Fruit fly (Drosophila melanogaster) ovary, adult (tissue): ENCODE data around the gene kto.
A peak's percentile ranks its signal among the peaks of the same experiment; 100 is the strongest.

Source experiments
- CG17801 ChIP-seq: fragments of 200-800 bp; optimal IDR thresholded peaks from 2 replicates; lab custom pipeline; 2019; ENCODE audit warnings: missing biosample characterization, mild to moderate bottlenecking, missing genetic modification characterization, moderate library complexity; ENCODE audit not compliant: partially characterized antibody

kto gene

DNA sequence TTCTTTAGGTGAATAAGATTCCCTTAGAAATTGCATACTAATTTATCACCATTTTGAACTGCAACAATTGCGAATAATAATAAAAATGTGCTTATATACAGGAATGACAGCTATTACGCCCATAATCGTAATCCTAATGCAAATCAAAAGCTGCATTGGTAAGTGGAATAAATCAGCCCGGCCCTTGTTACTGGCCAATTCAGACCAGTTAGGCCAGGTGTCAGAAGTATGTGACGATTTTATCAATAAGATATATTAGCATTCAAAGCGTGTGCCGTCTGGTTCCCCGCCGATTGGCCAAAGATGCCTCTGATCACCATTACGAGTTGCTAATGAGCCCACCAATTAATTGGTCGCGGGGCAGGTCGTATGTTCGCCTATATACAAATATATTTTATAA lies 23.9 kb upstream of the kto start:
- no peak for TF ChIP-seq CG17801

DNA sequence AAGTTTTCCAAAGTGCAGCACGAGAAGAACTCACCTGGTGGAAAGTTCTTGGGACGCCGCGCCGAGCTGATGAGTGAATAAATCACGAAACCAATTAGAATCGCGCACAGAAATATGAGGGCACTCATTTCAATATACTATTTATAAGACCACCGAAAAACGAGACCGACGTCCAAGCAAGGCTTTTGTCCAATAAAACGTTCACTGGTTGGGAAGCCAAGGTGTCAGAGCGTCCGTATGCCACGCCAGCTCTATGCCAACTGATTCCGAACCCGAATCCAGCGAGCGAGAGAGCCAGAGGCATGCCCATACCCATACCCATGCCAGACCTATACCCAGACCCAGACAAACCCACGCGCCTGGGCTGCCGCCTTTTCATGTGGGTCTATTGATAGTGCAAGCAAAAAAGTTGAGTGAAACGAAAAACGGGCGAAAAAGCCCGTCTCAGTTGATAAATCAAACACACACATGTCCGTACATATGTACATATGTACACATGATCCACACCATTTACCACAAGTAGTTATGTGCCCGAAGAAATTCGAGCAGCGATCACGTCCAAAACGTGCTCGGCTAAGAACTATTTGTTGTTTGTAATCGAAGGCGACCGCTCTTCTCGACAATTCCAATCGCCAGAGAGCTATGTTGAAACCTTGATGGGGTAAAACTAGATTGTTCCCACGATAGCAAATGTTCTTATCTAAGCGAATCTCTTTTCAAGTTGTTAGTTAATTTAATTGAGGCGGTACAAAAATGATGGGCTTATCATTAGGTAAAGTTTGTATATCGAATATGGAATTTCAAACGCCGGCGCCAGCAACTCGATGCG lies 23.1 kb upstream of the kto start, which contains the start of gene Cyp305a1:
TSS of gene Cyp305a1 (minus strand) at position 265 of the 829 bp plus-strand sequence.
- no peak for TF ChIP-seq CG17801

DNA sequence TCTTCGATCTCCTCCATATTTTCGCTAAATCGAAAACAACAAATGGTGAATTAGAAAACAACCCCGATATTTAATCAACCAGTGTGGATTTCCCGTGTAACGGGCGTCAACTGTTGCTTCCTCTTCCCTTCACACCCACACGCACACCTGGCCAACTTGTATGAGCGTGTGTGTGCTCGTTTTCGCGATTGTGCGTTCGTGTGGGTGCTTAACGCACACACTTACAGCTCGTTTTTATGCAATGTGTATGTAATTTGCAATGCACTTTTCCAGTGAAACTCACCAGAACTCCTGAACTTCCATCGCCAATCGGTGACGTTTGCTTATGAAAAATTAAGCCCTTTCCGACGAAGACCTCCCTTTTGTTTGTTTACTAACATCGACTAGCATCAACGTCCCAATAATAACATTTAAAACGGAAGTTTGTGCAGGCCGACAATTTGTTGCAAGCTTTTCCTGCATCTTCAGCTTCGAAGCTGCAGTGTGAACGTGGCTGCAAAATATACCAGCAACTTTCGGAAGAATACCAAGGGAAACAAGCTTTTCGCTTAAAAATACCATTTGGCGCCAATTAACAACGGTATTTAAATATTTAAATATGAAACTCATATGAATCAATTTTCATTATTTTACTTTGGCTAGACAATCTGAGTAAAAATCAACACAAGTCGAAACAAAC lies 20.8 kb upstream of the kto start, which contains the start of gene cyc:
TSS of gene cyc (minus strand) at position 467 of the 679 bp plus-strand sequence.
- TF ChIP-seq CG17801: peak; percentile 40

DNA sequence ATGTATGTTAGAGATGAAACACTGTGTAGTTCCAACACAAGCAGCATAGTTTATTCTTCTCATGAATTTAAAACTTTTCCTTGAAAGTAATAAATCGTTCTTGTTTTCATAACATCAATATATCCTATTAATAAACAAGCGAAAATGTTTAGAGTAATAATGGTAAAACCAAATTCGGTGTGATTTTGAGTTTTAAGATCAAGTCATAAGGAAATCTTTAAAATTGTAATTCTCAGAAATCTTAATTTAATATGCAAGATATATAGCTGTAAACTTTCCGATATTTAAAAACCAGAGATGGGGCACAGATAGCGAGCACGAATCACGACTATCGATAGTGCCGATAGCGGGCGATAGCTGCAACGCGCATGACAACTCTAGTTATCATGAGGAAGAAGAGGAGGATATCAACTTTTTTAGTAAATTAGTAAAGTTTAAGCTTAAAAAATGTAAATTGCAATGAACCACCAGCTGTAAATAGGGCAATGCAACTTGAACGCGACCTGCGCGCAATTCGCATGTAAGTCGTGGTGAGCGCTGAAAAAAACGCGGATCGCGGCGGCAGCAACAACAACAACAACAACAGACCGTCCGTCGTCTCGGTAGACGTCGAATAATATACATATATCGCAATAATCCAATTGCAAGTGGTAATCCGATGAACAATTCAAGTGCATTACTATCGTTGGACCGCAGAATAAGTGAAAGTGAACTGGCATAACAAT lies 18.4 kb upstream of the kto start, which contains the start of the genes Fibp and Deaf1:
TSS of gene Fibp (minus strand) at position 161 of the 725 bp plus-strand sequence.
TSS of gene Deaf1 (plus strand) at position 368 of the 725 bp plus-strand sequence.
- TF ChIP-seq CG17801: peak; percentile 66

DNA sequence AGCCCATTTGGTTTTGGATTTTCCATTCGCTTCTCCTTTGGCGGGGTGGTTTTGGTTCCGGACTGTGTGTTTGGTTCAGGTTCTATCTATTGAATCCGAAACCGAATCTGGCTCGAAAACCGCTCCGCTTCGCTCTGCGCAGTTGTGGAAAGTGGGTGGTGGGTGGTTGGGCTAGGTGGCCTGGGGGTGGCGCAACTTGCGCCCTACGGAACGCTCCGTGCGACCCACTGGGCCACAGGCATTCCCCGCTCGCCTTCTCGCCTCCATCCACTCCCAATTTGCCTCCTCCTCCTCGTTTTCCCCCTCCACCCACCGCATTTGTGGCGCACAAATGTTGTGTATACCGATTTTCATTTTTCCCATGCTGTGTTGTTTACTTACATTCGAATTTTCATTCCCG lies 17.7 kb upstream of the kto start:
- no peak for TF ChIP-seq CG17801

DNA sequence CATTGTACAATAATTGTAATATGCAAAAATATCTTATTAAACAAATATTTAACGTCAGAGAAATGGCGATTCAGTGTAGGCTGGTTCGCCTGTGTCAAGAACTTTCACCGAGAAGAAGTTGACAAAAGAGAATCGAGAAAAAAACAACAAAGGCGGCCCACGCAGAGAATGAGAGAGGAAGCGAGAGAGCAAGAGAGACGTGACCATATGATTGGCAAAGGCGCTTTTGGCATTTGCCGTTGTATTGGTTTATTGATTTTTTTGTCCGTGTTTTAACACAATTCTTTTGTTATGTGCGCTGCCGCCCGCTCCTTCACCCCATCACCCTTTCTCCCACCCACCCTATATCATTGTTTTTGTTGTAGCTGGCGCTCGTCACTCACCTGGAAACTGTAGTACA lies 3.2 kb upstream of the kto start:
- TF ChIP-seq CG17801: no peak

DNA sequence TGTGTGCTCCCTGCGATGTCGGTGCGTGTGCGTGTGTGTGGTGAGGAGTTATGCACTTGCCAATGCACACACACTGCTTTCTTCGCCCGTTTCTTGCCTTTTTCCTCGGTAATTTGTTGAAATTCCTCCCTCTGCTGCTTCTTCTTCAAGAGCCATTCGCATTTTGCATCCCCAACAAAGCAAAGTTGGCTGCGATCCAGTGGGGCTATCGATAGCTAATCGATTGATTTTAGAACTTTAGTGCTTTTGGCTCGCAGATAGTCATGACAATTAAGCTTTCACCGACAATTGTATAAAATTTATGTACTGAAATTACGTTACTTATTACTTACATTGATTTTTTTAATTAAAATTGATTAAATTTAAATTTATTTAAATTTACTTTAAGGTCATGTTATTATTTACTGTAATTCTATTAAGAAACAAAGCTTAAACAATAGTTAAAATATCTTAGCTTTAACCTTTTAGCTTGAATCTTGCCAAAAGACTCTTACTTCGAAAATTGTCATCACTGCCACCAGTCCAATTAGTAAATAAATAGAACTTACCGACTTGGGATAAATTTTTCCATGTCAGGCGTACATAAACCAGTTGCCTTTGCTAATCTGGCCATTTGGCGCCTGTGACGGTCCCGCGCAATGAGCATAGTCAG lies 2.1 kb upstream of the kto start, which contains the start of the genes trc and CG32221:
TSS of gene trc (minus strand) at position 162 of the 652 bp plus-strand sequence.
TSS of gene CG32221 (plus strand) at position 528 of the 652 bp plus-strand sequence.
- TF ChIP-seq CG17801: peak; percentile 53

DNA sequence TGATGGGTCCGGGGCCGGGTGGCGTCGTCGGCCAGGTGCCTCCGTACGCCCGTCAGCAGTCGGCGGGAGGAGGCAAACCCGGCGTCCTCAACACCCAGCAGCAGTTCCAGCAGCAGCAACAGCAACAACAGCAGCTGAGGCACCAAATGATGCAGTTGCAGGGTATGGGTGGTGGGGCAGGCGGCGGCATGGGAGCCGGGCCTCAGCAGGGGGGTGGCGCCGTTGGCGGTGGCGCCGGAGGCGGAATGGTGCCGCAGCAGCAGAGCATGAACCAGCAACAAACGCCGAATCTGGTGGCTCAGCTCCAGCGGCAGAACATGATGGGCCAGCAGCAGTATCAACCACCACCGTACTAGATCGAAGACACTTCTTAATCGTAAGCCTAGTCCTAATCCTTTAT lies 8.1 kb downstream of the kto start:
- no peak for TF ChIP-seq CG17801

DNA sequence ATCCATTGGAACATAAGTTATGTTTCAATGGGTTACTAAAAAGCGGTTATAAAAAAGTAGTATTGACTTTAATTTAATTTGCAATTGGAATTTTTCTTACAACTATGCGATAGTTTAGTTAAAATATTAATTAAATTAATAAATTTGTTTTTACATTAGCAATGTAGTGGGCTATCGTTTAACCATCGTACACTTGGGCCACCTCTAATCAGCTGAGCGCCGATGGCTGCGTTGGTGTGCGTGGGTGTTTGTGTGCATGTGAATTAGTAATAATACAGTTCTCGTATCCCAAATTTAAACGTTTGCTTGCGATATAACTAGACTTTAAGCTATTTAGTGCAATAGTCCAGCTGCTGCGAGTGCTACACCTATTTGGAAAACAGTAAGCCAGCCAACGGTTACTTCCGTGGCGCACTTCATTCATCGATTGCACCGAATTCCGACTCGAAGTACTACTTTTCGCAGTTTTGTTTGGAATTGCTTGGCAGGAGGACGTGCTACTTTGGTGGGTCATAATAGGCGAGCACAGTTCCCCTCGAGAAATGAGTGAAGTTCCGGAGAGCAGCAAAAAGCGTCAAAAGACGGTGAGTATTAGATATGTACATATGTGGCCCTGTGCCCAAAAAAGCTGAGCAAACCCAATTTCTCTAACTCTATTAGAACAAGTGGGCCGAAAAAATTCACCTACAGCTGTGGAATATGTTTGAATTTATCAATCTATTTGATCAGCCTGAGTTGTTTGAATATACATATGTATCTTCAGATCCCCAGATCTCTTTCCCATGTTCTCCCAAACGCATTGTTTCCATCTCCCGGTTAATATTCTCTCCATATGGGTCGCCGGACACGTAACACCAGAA lies 8.9 kb downstream of the kto start, which contains the start of gene Papss:
TSS of gene Papss (plus strand) at position 247 of the 860 bp plus-strand sequence.
- TF ChIP-seq CG17801: peak; percentile 41

DNA sequence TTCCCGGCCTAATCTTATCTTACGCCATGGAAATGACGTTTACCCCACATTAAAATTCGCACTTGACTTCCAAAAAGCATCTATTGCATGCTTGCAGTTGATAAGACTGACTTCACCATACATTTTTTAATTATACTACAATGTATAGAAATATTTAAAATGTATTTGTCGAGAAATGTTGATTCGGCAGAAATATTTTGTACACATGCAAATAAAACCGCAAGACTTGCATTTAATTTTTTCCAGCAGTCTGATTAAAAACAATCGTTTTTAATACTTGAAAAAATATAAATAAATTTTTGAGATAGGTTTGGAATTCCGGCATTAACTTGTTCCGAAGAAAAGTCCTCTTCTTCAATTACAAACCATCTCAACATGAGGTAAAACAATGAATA lies 9.5 kb downstream of the kto start:
- TF ChIP-seq CG17801: no peak

DNA sequence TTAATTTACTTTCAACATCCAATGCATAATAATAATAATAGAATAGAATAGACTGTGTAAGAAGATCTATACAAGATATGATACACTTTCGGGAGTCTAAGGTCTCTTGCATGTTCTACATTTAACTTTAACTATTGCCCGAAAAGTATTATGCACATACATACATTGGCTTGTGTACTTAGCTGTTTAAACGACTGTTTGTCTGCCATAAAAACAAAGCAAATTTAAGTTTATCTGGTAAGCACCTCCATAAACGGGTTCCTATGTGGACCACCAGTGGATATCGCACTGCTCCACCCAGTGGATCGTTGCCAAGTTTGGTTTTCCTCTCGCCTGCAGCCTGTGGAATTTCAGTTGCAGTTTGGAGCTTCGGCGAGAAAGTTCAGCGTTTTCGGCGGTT lies 10.5 kb downstream of the kto start:
- no peak for TF ChIP-seq CG17801

DNA sequence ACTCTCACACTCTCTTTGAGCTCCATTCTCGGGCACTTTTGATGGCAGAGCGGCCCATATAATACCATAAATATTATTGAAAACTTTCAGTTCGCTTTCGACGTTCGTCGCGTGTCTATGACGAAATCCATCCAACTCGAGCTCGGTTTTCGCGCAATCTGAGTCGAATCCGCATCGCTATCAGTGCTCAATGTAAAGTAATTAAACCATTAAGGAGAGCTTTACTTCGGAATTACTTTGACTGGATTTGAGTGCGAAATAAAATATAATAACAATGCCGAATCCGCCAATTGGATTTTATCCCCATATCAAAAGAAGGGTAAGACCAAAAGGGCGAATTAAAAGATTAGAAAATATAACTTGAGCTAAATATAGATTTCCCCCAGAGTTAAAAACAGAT lies 11.7 kb downstream of the kto start:
- TF ChIP-seq CG17801: no peak

DNA sequence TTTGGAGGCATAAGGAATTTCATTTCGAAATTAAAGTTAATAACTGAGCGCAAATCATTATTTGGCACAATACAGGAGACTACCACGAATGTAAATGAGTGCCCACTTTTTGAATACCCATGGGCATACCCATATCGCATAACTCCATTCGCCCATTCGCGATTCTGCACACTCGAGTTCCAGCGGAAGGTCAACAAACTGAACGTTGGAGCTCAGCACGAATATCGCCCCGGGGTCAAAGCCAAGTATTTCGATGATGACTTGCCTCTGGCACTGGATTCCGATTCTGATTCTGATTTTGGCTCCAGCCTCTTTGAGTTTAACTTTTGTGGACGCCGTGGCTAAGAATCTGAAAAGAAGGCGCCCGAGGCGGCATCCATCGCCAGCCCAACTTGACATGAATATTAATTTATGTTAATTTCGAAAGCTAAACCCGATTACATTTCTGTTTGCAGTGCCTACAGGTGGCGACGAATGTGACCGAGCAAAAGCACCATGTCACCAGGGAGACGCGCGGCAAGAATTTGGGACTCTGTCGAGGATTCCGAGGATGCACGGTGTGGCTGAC lies 21.6 kb downstream of the kto start:
- no peak for TF ChIP-seq CG17801

DNA sequence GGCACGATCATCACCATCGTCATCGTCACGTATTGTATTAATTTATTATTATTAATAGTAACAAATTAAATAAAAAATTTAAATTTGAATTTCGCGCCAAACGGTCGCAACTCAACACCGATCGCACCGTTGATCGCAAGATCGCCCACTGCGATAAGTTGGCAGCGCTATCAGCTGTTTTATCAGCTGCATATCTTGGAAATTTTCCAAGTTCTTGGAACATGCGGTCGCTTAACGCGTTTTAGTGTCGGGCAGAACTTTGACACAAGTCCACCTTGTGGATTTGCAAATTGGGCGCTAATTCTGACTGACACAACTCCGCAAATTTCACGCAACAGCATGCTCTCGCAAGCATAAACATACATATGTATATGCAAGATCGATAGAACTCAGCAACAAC lies 24.8 kb downstream of the kto start:
- peak; percentile 74 for TF ChIP-seq CG17801

DNA sequence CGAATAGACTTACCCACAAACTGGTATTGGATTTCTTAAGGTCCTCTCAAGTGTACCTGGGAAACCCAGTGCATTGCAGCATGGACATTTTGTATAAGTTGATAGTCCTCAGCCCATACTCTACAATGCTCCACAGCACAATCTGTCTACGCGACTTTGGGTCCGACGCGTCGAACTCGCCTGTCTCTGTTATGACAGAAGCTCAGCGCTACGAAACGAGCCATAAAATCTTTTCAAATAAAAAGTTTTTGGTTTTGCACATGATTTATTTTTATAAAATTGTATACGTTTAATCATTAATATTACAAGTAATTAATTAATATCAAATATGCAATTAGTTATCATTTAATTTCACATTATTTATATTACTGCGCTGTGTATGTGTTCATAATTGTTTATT lies 30.8 kb downstream of the kto start:
- TF ChIP-seq CG17801: no peak
